Fruit fly (Drosophila melanogaster) whole organism, embryonic: ENCODE results near the gene Slh.

Source experiments
- Atf3 ChIP-seq: fragments of 200-800 bp; sonication (Bioruptor generic); optimal IDR thresholded peaks from 3 replicates; lab custom pipeline; 2016; ENCODE audit warnings: missing biosample characterization, missing genetic modification characterization
- CG11093 ChIP-seq: fragments of 200-800 bp; sonication (Bioruptor generic); IDR thresholded peaks from 3 replicates; pipeline ENCODE4 v1.3.6; 2022; ENCODE audit warnings: missing biosample characterization, missing genetic modification characterization
- CG12071 ChIP-seq: fragments of 200-800 bp; sonication (Bioruptor generic); optimal IDR thresholded peaks from 3 replicates; lab custom pipeline; 2018; ENCODE audit warnings: missing biosample characterization, mild to moderate bottlenecking, missing genetic modification characterization
- CG12659 ChIP-seq: fragments of 200-800 bp; sonication (Bioruptor generic); optimal IDR thresholded peaks from 3 replicates; lab custom pipeline; 2017; ENCODE audit warnings: mild to moderate bottlenecking, missing biosample characterization, missing genetic modification reagents, missing genetic modification characterization
- CG17912 ChIP-seq: fragments of 200-800 bp; sonication (Bioruptor generic); optimal IDR thresholded peaks from 2 replicates; lab custom pipeline; 2018; ENCODE audit warnings: missing biosample characterization, mild to moderate bottlenecking, missing genetic modification characterization
- CG2889 ChIP-seq: fragments of 200-800 bp; sonication (Bioruptor generic); IDR thresholded peaks from 3 replicates; pipeline ENCODE4 v1.3.6; 2022; ENCODE audit warnings: missing biosample characterization, missing genetic modification characterization
- CG4424 ChIP-seq: fragments of 200-800 bp; sonication (Bioruptor generic); optimal IDR thresholded peaks from 3 replicates; lab custom pipeline; 2016; ENCODE audit warnings: missing biosample characterization, missing genetic modification characterization
- CG5953 ChIP-seq: fragments of 200-800 bp; sonication (Bioruptor generic); IDR thresholded peaks from 2 replicates; pipeline ENCODE4 v1.3.6; 2022; ENCODE audit warnings: missing biosample characterization, missing genetic modification characterization
- CG6254 ChIP-seq: fragments of 200-800 bp; sonication (Bioruptor generic); optimal IDR thresholded peaks from 3 replicates; lab custom pipeline; 2017; ENCODE audit warnings: mild to moderate bottlenecking, missing biosample characterization, missing genetic modification reagents, missing genetic modification characterization
- CG6272 ChIP-seq: fragments of 200-800 bp; sonication (Bioruptor generic); IDR thresholded peaks from 2 replicates; pipeline ENCODE4 v1.3.6; 2022; ENCODE audit warnings: missing biosample characterization, missing genetic modification characterization
- CG7963 ChIP-seq: fragments of 200-800 bp; sonication (Bioruptor generic); IDR thresholded peaks from 3 replicates; pipeline ENCODE4 v1.3.6; 2022; ENCODE audit warnings: missing biosample characterization, missing genetic modification characterization; ENCODE audit not compliant: partially characterized antibody
- CG8290 ChIP-seq, 3 experiments: fragments of 200-800 bp; sonication (Bioruptor generic); optimal IDR thresholded peaks; 2 replicates each; lab custom pipeline; 2016 to 2019; ENCODE audit warnings: missing biosample characterization in 3 of 3, missing genetic modification characterization in 3 of 3, mild to moderate bottlenecking in 2 of 3, moderate library complexity in 1 of 3
- CG8359 ChIP-seq: fragments of 200-800 bp; sonication (Bioruptor generic); optimal IDR thresholded peaks from 2 replicates; lab custom pipeline; 2017; ENCODE audit warnings: missing biosample characterization, mild to moderate bottlenecking, missing genetic modification characterization, borderline replicate concordance
- CG9609 ChIP-seq: fragments of 200-800 bp; sonication (Bioruptor generic); optimal IDR thresholded peaks from 3 replicates; lab custom pipeline; 2016; ENCODE audit warnings: missing biosample characterization, missing genetic modification characterization
- CG9727 ChIP-seq: fragments of 200-800 bp; sonication (Bioruptor generic); optimal IDR thresholded peaks from 3 replicates; lab custom pipeline; 2017; ENCODE audit warnings: missing biosample characterization, mild to moderate bottlenecking, missing genetic modification characterization
- CG9797 ChIP-seq: fragments of 200-800 bp; sonication (Bioruptor generic); optimal IDR thresholded peaks from 3 replicates; lab custom pipeline; 2018; ENCODE audit warnings: missing biosample characterization, mild to moderate bottlenecking, missing genetic modification characterization
- CG9932 ChIP-seq: fragments of 200-800 bp; sonication (Bioruptor generic); IDR thresholded peaks from 2 replicates; pipeline ENCODE4 v1.3.6; 2022; ENCODE audit warnings: missing biosample characterization, missing genetic modification characterization
- Doc2 ChIP-seq: fragments of 200-800 bp; sonication (Bioruptor generic); IDR thresholded peaks from 2 replicates; pipeline ENCODE4 v1.3.6; 2022; ENCODE audit warnings: missing biosample characterization, missing genetic modification characterization
- Dref ChIP-seq: fragments of 200-800 bp; sonication (Bioruptor generic); IDR thresholded peaks from 2 replicates; pipeline ENCODE4 v1.3.6; 2022; ENCODE audit warnings: missing biosample characterization, missing genetic modification characterization
- Ets65A ChIP-seq: fragments of 200-800 bp; sonication (Bioruptor generic); peaks from one replicate; lab custom pipeline; 2016; ENCODE audit warnings: missing biosample characterization, missing genetic modification characterization
- Jarid2 ChIP-seq: fragments of 200-800 bp; sonication (Bioruptor generic); optimal IDR thresholded peaks from 3 replicates; lab custom pipeline; 2017; ENCODE audit warnings: mild to moderate bottlenecking, missing biosample characterization, missing genetic modification reagents, missing genetic modification characterization
- MTF-1 ChIP-seq: fragments of 200-800 bp; sonication (Bioruptor generic); optimal IDR thresholded peaks from 2 replicates; lab custom pipeline; 2018; ENCODE audit warnings: missing biosample characterization, mild to moderate bottlenecking, missing genetic modification characterization, borderline replicate concordance
- Mad ChIP-seq: fragments of 200-800 bp; sonication (Bioruptor generic); optimal IDR thresholded peaks from 2 replicates; lab custom pipeline; 2016; ENCODE audit warnings: missing biosample characterization, missing genetic modification characterization
- NC2α ChIP-seq: fragments of 200-800 bp; sonication (Bioruptor generic); optimal IDR thresholded peaks from 2 replicates; lab custom pipeline; 2016; ENCODE audit warnings: missing biosample characterization, missing genetic modification characterization
- Nf-YC ChIP-seq: fragments of 200-800 bp; optimal IDR thresholded peaks from 3 replicates; lab custom pipeline; 2019; ENCODE audit warnings: missing biosample characterization, mild to moderate bottlenecking, missing genetic modification characterization, moderate library complexity
- Opbp ChIP-seq: fragments of 200-800 bp; sonication (Bioruptor generic); IDR thresholded peaks from 3 replicates; pipeline ENCODE4 v1.3.6; 2022; ENCODE audit warnings: missing biosample characterization, missing genetic modification characterization; ENCODE audit not compliant: partially characterized antibody
- Pdp1 ChIP-seq, 2 experiments: fragments of 200-800 bp; sonication (Bioruptor generic); optimal IDR thresholded peaks; 3 replicates each; lab custom pipeline; 2016; ENCODE audit warnings: missing biosample characterization in 2 of 2, missing genetic modification characterization in 2 of 2, mild to moderate bottlenecking in 1 of 2, moderate library complexity in 1 of 2
- Rfx ChIP-seq: fragments of 200-800 bp; sonication (Bioruptor generic); IDR thresholded peaks from 2 replicates; pipeline ENCODE4 v1.3.6; 2022; ENCODE audit warnings: missing biosample characterization, missing genetic modification characterization
- Rx ChIP-seq: fragments of 200-800 bp; sonication (Bioruptor generic); IDR thresholded peaks from 2 replicates; pipeline ENCODE4 v1.3.6; 2022; ENCODE audit warnings: missing biosample characterization, missing genetic modification characterization
- Sox102F ChIP-seq: fragments of 200-800 bp; sonication (Bioruptor generic); optimal IDR thresholded peaks from 2 replicates; lab custom pipeline; 2018; ENCODE audit warnings: missing biosample characterization, mild to moderate bottlenecking, missing genetic modification characterization, moderate library complexity
- Vsx1 ChIP-seq: fragments of 200-800 bp; sonication (Bioruptor generic); optimal IDR thresholded peaks from 2 replicates; lab custom pipeline; 2017; ENCODE audit warnings: missing biosample characterization, mild to moderate bottlenecking, missing genetic modification characterization, missing genetic modification reagents
- btn ChIP-seq: fragments of 200-800 bp; sonication (Bioruptor generic); optimal IDR thresholded peaks from 2 replicates; lab custom pipeline; 2016; ENCODE audit warnings: missing biosample characterization, missing genetic modification characterization
- cad ChIP-seq: fragments of >200 bp; optimal IDR thresholded peaks from 2 replicates; lab custom pipeline; 2017; ENCODE audit warnings: missing biosample characterization, missing genetic modification characterization
- corto ChIP-seq: fragments of 200-800 bp; sonication (Bioruptor generic); optimal IDR thresholded peaks from 2 replicates; lab custom pipeline; 2016; ENCODE audit warnings: missing biosample characterization, mild to moderate bottlenecking, missing genetic modification characterization, moderate library complexity
- dan ChIP-seq: fragments of 200-800 bp; sonication (Bioruptor generic); IDR thresholded peaks from 2 replicates; pipeline ENCODE4 v1.3.6; 2022; ENCODE audit warnings: missing biosample characterization, missing genetic modification characterization
- gcm2 ChIP-seq: fragments of 200-800 bp; sonication (Bioruptor generic); optimal IDR thresholded peaks from 2 replicates; lab custom pipeline; 2016; ENCODE audit warnings: missing biosample characterization, missing genetic modification characterization
- ind ChIP-seq: fragments of 200-800 bp; sonication (Bioruptor generic); optimal IDR thresholded peaks from 3 replicates; lab custom pipeline; 2016; ENCODE audit warnings: missing biosample characterization, missing genetic modification characterization
- jigr1 ChIP-seq: fragments of 200-800 bp; sonication (Bioruptor generic); IDR thresholded peaks from 3 replicates; pipeline ENCODE4 v1.3.6; 2022; ENCODE audit warnings: missing biosample characterization, missing genetic modification characterization
- ken ChIP-seq: fragments of 200-800 bp; sonication (Bioruptor generic); IDR thresholded peaks from 3 replicates; pipeline ENCODE4 v1.3.6; 2022; ENCODE audit warnings: missing biosample characterization, missing genetic modification characterization
- mam ChIP-seq: fragments of 200-800 bp; sonication (Bioruptor generic); optimal IDR thresholded peaks from 3 replicates; lab custom pipeline; 2016; ENCODE audit warnings: missing biosample characterization, missing genetic modification characterization
- nerfin-1 ChIP-seq: fragments of 200-800 bp; sonication (Bioruptor generic); optimal IDR thresholded peaks from 3 replicates; lab custom pipeline; 2019; ENCODE audit warnings: missing biosample characterization, mild to moderate bottlenecking, missing genetic modification characterization, moderate library complexity
- nom ChIP-seq: fragments of 200-800 bp; sonication (Bioruptor generic); optimal IDR thresholded peaks from 2 replicates; lab custom pipeline; 2017; ENCODE audit warnings: missing biosample characterization, missing genetic modification characterization, mild to moderate bottlenecking, moderate library complexity, missing genetic modification reagents
- phol ChIP-seq: fragments of 200-800 bp; sonication (Bioruptor generic); optimal IDR thresholded peaks from 3 replicates; lab custom pipeline; 2018; ENCODE audit warnings: missing biosample characterization, mild to moderate bottlenecking, missing genetic modification characterization, moderate library complexity
- pum ChIP-seq: fragments of 200-800 bp; sonication (Bioruptor generic); optimal IDR thresholded peaks from 2 replicates; lab custom pipeline; 2016; ENCODE audit warnings: missing biosample characterization, missing genetic modification characterization
- so ChIP-seq: fragments of 200-800 bp; sonication (Bioruptor generic); IDR thresholded peaks from 3 replicates; pipeline ENCODE4 v1.3.6; 2022; ENCODE audit warnings: missing biosample characterization, missing genetic modification characterization
- sr ChIP-seq: fragments of 200-800 bp; sonication (Bioruptor generic); IDR thresholded peaks from 3 replicates; pipeline ENCODE4 v1.3.6; 2022; ENCODE audit warnings: missing biosample characterization, missing genetic modification characterization
- tgo ChIP-seq: fragments of 200-800 bp; sonication (Bioruptor generic); IDR thresholded peaks from 3 replicates; pipeline ENCODE4 v1.3.6; 2022; ENCODE audit warnings: missing biosample characterization, missing genetic modification characterization
- trem ChIP-seq: fragments of 200-800 bp; optimal IDR thresholded peaks from 3 replicates; lab custom pipeline; 2019; ENCODE audit warnings: missing biosample characterization, mild to moderate bottlenecking, missing genetic modification characterization, moderate library complexity
- vfl ChIP-seq: fragments of 200-800 bp; sonication (Bioruptor generic); optimal IDR thresholded peaks from 2 replicates; lab custom pipeline; 2016; ENCODE audit warnings: missing biosample characterization, missing genetic modification characterization
- z ChIP-seq: fragments of 200-800 bp; sonication (Bioruptor generic); IDR thresholded peaks from 3 replicates; pipeline ENCODE4 v1.3.6; 2022; ENCODE audit warnings: missing biosample characterization, missing genetic modification characterization
- zfh2 ChIP-seq: fragments of 200-800 bp; sonication (Bioruptor generic); optimal IDR thresholded peaks from 2 replicates; lab custom pipeline; 2016; ENCODE audit warnings: missing biosample characterization, missing genetic modification characterization

The Slh gene

dm6 chr2L:2494515-2495098 lies 2.1 kb upstream of the Slh start (continued):
- TF ChIP-seq CG4424 (peak; percentile 13), Atf3 (GFP tag; lab: Kevin White, UChicago) (no peak), CG8359 (no peak), phol (no peak), so (no peak), Nf-YC (no peak), pum (GFP tag; lab: Kevin White, UChicago) (peak; percentile 17), MTF-1 (peak; percentile 24), Doc2 (GFP tag; lab: Robert Waterston, UW) (no peak), CG12071 (GFP tag; lab: Kevin White, UChicago) (peak; percentile 13), CG6254 (GFP tag; lab: Kevin White, UChicago) (no peak), ken (GFP tag; lab: Robert Waterston, UW) (no peak), sr (GFP tag; lab: Robert Waterston, UW) (no peak), cad (GFP tag; lab: Kevin White, UChicago) (no peak), Dref (GFP tag; lab: Robert Waterston, UW) (no peak), CG2889 (no peak), NC2α (GFP tag; lab: Kevin White, UChicago) (no peak), CG6272 (no peak), zfh2 (no peak), CG12659 (no peak), trem (tag; lab: Kevin White, UChicago) (no peak), nom (no peak), nerfin-1 (tag; lab: Kevin White, UChicago) (peak; percentile 13), Opbp (GFP tag; lab: Robert Waterston, UW) (no peak), tgo (GFP tag; lab: Robert Waterston, UW) (no peak), CG7963 (no peak), CG9797 (GFP tag; lab: Kevin White, UChicago) (no peak), btn (GFP tag; lab: Kevin White, UChicago) (peak; percentile 9), CG9727 (GFP tag; lab: Kevin White, UChicago) (peak; percentile 72), ind (GFP tag; lab: Kevin White, UChicago) (no peak), Vsx1 (GFP tag; lab: Kevin White, UChicago) (peak; percentile 30), Rx (GFP tag; lab: Robert Waterston, UW) (no peak), z (no peak), CG9932 (GFP tag; lab: Robert Waterston, UW) (no peak), Rfx (GFP tag; lab: Robert Waterston, UW) (peak; percentile 10; the same call in 1 of the 2 replicates), jigr1 (no peak), vfl (GFP tag; lab: Kevin White, UChicago) (no peak), CG17912 (GFP tag; lab: Kevin White, UChicago) (no peak), mam (GFP tag; lab: Kevin White, UChicago) (no peak), Mad (GFP tag; lab: Kevin White, UChicago) (no peak), dan (no peak), CG9609 (GFP tag; lab: Kevin White, UChicago) (peak; percentile 21), Pdp1 (GFP tag; optimal IDR thresholded peaks at IDR 0.05; lab: Kevin White, UChicago) (no peak), Ets65A (GFP tag; lab: Kevin White, UChicago) (peak; percentile 48), corto (no peak), gcm2 (GFP tag; lab: Kevin White, UChicago) (no peak), CG11093 (no peak), Sox102F (GFP tag; lab: Kevin White, UChicago) (peak; percentile 17), Jarid2 (peak; percentile 14), CG8290 (GFP tag; optimal IDR thresholded peaks at IDR 0.05; lab: Kevin White, UChicago) (peak; percentile 17), CG8290 (tag; optimal IDR thresholded peaks at IDR 0.05; lab: Kevin White, UChicago) (peak in 1 of 2 experiments; percentile 3), CG5953 (no peak)
